Fruit fly (Drosophila melanogaster) whole organism, pupa: Measurements from ENCODE around the gene roq.

Experiments
- CG10348 ChIP-seq: fragments of 200-800 bp; sonication (Bioruptor generic); IDR thresholded peaks from 2 replicates; pipeline ENCODE4 v1.3.6; 2022; ENCODE audit warnings: missing biosample characterization, missing genetic modification characterization
- CG12605 ChIP-seq: fragments of 200-800 bp; sonication (Bioruptor generic); IDR thresholded peaks from 2 replicates; pipeline ENCODE4 v1.3.6; 2022; ENCODE audit warnings: missing biosample characterization, missing genetic modification characterization
- CG13204 ChIP-seq: fragments of 200-800 bp; sonication (Bioruptor generic); optimal IDR thresholded peaks from 2 replicates; lab custom pipeline; 2018; ENCODE audit warnings: missing biosample characterization, mild to moderate bottlenecking, missing genetic modification characterization, moderate library complexity
- CG14655 ChIP-seq: fragments of 200-800 bp; sonication (Bioruptor generic); optimal IDR thresholded peaks from 3 replicates; lab custom pipeline; 2017; ENCODE audit warnings: mild to moderate bottlenecking, missing biosample characterization, missing genetic modification reagents, missing genetic modification characterization
- CG15710 ChIP-seq: fragments of 200-800 bp; sonication (Bioruptor generic); optimal IDR thresholded peaks from 2 replicates; lab custom pipeline; 2018; ENCODE audit warnings: missing biosample characterization, mild to moderate bottlenecking, missing genetic modification characterization, moderate library complexity
- CG17806 ChIP-seq: fragments of 200-800 bp; sonication (Bioruptor generic); optimal IDR thresholded peaks from 2 replicates; lab custom pipeline; 2018; ENCODE audit warnings: missing biosample characterization, mild to moderate bottlenecking, missing genetic modification characterization, moderate library complexity
- CG32121 ChIP-seq: fragments of 200-800 bp; sonication (Bioruptor generic); IDR thresholded peaks from 2 replicates; pipeline ENCODE4 v1.3.6; 2022; ENCODE audit warnings: missing biosample characterization, missing genetic modification characterization
- CG34367 ChIP-seq: fragments of 200-800 bp; sonication (Bioruptor generic); optimal IDR thresholded peaks from 2 replicates; lab custom pipeline; 2018; ENCODE audit warnings: missing biosample characterization, mild to moderate bottlenecking, missing genetic modification characterization
- CG4496 ChIP-seq: fragments of 200-800 bp; sonication (Bioruptor generic); IDR thresholded peaks from 3 replicates; pipeline ENCODE4 v1.3.6; 2022; ENCODE audit warnings: missing biosample characterization, missing genetic modification characterization
- CG8159 ChIP-seq: fragments of 200-800 bp; sonication (Bioruptor generic); optimal IDR thresholded peaks from 3 replicates; lab custom pipeline; 2018; ENCODE audit warnings: missing biosample characterization, mild to moderate bottlenecking, missing genetic modification characterization, moderate library complexity
- CG8301 ChIP-seq: fragments of 200-800 bp; sonication (Bioruptor generic); optimal IDR thresholded peaks from 2 replicates; lab custom pipeline; 2018; ENCODE audit warnings: missing biosample characterization, mild to moderate bottlenecking, missing genetic modification characterization
- CG9948 ChIP-seq: fragments of 200-800 bp; sonication (Bioruptor generic); optimal IDR thresholded peaks from 2 replicates; lab custom pipeline; 2018; ENCODE audit warnings: missing biosample characterization, mild to moderate bottlenecking, missing genetic modification characterization, moderate library complexity
- D1 ChIP-seq: fragments of 200-800 bp; sonication (Bioruptor generic); optimal IDR thresholded peaks from 2 replicates; lab custom pipeline; 2018; ENCODE audit warnings: missing biosample characterization, mild to moderate bottlenecking, missing genetic modification characterization, moderate library complexity
- EcR ChIP-seq: fragments of 200-800 bp; sonication (Bioruptor generic); optimal IDR thresholded peaks from 3 replicates; lab custom pipeline; 2019; ENCODE audit warnings: missing biosample characterization, missing genetic modification characterization, mild to moderate bottlenecking, moderate library complexity, missing genetic modification reagents
- Ets98B ChIP-seq: fragments of 200-800 bp; sonication (Bioruptor generic); IDR thresholded peaks from 2 replicates; pipeline ENCODE4 v1.3.6; 2022; ENCODE audit warnings: missing biosample characterization, missing genetic modification characterization
- Pif1A ChIP-seq: fragments of 200-800 bp; sonication (Bioruptor generic); optimal IDR thresholded peaks from 3 replicates; lab custom pipeline; 2016; ENCODE audit warnings: missing biosample characterization, missing genetic modification characterization
- Pif1B ChIP-seq: fragments of 200-800 bp; sonication (Bioruptor generic); optimal IDR thresholded peaks from 3 replicates; lab custom pipeline; 2016; ENCODE audit warnings: missing biosample characterization, missing genetic modification characterization
- Snoo ChIP-seq: fragments of 200-800 bp; sonication (Bioruptor generic); optimal IDR thresholded peaks from 3 replicates; lab custom pipeline; 2017; ENCODE audit warnings: missing biosample characterization, mild to moderate bottlenecking, missing genetic modification characterization, inconsistent platforms
- fd96Ca ChIP-seq: fragments of 200-800 bp; sonication (Bioruptor generic); IDR thresholded peaks from 3 replicates; pipeline ENCODE4 v1.3.6; 2022; ENCODE audit warnings: missing biosample characterization, missing genetic modification characterization
- gl ChIP-seq: fragments of 200-800 bp; sonication (Bioruptor generic); optimal IDR thresholded peaks from 2 replicates; lab custom pipeline; 2018; ENCODE audit warnings: missing biosample characterization, mild to moderate bottlenecking, missing genetic modification characterization
- rn ChIP-seq: fragments of 200-800 bp; sonication (Bioruptor generic); IDR thresholded peaks from 2 replicates; pipeline ENCODE4 v1.3.6; 2022; ENCODE audit warnings: missing biosample characterization, missing genetic modification characterization

roq gene

DNA sequence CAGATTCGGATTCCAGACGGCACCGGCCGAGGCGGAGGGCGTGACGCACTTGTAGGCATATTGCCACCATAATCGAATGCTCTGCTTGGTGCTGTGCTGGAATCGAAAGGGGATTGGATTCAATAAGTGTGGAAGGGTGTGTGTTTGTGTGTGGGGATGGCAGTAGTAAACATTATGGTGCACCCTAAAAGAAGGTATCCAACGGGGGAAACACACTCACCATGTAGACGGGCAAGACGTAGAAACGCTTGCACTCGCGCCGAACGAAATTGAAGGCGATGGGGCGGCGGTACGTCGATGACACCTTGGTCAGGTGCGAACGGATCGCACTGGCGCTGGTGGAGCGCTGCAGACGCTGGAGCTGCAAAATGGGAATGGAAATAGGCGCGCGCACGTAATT, 12.9 kb upstream of the roq start:
- TF ChIP-seq fd96Ca (GFP tag; lab: Robert Waterston, UW) (0 out of 3 replicates have a peak, but pooled peaks have one; percentile 5), CG9948 (tag; lab: Kevin White, UChicago) (no peak), Pif1B (GFP tag; lab: Kevin White, UChicago) (no peak), Pif1A (no peak), CG10348 (GFP tag; lab: Robert Waterston, UW) (no peak)
- TF ChIP-seq, all 21 proteins: peak for 1

DNA sequence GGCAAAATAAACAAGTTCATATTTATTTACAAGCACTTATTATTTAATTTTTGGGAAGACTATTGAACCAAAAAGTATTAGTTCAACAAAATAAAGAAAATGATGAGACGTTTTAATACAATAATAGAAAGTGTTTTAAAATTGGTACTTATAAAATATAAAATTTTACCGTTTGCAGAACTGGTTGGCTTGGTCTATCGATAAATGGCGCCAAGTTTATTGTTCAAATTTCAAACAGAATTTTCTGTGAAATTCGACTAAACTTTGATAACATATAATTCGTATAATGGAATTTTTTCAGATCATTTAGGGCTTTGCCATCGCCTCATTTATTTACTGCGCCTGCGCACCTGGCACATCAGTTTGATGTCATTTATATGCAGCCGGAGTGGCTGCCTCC, 12.4 kb upstream of the roq start:
- TF ChIP-seq gl (tag; lab: Kevin White, UChicago) = no peak
- TF ChIP-seq CG8159 (tag; lab: Kevin White, UChicago) = no peak
- TF ChIP-seq CG12605 (GFP tag; lab: Robert Waterston, UW) = no peak
- TF ChIP-seq CG32121 = no peak
- TF ChIP-seq CG10348 (GFP tag; lab: Robert Waterston, UW) = no peak
- TF ChIP-seq Ets98B (GFP tag; lab: Robert Waterston, UW) = no peak
- TF ChIP-seq rn = no peak
- TF ChIP-seq Pif1A = no peak
- TF ChIP-seq fd96Ca (GFP tag; lab: Robert Waterston, UW) = no peak
- no peak for TF ChIP-seq Pif1B (GFP tag; lab: Kevin White, UChicago)
- TF ChIP-seq CG8301 (tag; lab: Kevin White, UChicago) = no peak

DNA sequence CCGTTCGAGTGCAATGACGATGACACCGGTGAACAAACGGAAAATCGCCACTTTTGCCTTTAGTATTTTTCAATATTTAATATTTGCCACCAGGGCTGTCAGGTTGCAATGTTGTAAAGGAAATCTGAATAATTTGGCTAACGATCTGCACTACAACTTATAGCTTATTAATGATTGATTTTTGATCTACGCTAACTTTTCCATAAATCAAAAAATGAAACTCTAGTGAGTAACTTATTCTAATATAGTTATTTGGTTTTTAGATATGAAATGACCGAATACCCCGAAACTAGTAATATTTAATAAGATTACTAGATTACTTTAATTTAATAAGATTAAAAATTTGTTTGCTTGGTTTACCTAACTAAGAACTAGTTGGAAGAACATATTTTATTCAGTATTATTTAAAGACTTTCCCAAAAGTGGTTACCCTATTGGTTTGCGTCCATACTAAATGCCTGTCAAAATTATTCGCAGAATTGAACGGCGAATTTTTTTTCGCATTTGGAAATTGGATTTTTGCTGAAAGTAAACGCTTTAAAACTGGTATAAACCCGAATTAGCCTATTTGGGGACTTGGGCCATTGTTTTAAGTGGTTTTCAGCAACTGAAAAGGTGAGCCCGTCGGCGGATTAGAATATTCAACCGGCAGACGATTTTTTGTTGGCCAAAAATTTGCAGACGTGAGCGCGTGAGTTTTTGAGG, 7.7 kb upstream of the roq start, which contains the start of the genes Agpat3 and RAF2:
Gene Agpat3, minus strand, starts transcription at position 78 of the 705 bp plus-strand sequence.
Gene RAF2, plus strand, starts transcription at position 448 of the 705 bp plus-strand sequence.
- TF ChIP-seq CG14655 (GFP tag; lab: Kevin White, UChicago) = no peak
- no peak for TF ChIP-seq CG8301 (tag; lab: Kevin White, UChicago)
- peak; percentile 35 for TF ChIP-seq CG9948 (tag; lab: Kevin White, UChicago)
- 0 out of 2 replicates have a peak, but pooled peaks have one; percentile 5 for TF ChIP-seq CG12605 (GFP tag; lab: Robert Waterston, UW)
- no peak for TF ChIP-seq CG10348 (GFP tag; lab: Robert Waterston, UW)
- TF ChIP-seq CG34367 (tag; lab: Kevin White, UChicago) = no peak
- TF ChIP-seq D1 = no peak
- TF ChIP-seq Snoo = no peak
- TF ChIP-seq CG4496 = no peak; the same call in 2 of the 3 replicates
- TF ChIP-seq rn = 0 out of 2 replicates have a peak, but pooled peaks have one; percentile 13
- no peak for TF ChIP-seq CG13204 (GFP tag; lab: Kevin White, UChicago)
- peak; percentile 48 for TF ChIP-seq CG8159 (tag; lab: Kevin White, UChicago)
- TF ChIP-seq fd96Ca (GFP tag; lab: Robert Waterston, UW) = no peak
- TF ChIP-seq Pif1B (GFP tag; lab: Kevin White, UChicago) = no peak
- no peak for TF ChIP-seq Ets98B (GFP tag; lab: Robert Waterston, UW)
- peak; percentile 55 for TF ChIP-seq CG15710
- TF ChIP-seq EcR = no peak
- no peak for TF ChIP-seq gl (tag; lab: Kevin White, UChicago)
- TF ChIP-seq CG17806 = peak; percentile 34
- no peak for TF ChIP-seq Pif1A
- TF ChIP-seq CG32121 = no peak
- TF ChIP-seq, all 21 proteins: peak for 6

DNA sequence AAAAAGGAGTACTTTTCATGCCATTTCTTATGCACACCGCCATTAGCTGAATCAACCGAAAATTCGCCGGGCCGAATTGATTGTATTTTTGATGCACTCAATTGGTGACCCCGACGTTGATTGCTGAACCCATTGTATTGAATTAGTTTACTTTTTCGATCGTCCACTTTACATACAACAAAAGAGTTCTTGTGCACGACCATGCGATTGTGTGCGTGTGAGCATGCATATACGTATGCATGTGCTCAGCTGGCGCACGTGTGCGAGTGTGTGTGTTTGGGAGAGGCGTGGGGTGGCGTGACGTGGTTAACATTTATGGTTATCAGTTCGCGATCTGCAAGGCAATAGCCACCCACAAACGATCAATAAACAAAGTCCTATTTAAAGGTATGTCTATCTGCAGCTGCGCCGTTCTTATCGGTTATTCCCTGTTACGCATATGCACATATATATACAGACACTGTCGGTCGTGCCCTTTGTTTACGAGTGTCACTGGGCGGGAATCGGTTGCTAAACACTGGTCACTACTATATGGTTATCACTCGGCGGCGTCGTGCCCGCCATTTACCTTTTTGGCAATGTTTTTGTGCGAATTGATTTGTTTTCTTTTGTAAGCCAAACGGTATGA, 7.0 kb upstream of the roq start:
- TF ChIP-seq CG10348 (GFP tag; lab: Robert Waterston, UW) (no peak), CG32121 (no peak), CG34367 (tag; lab: Kevin White, UChicago) (no peak), CG12605 (GFP tag; lab: Robert Waterston, UW) (0 out of 2 replicates have a peak, but pooled peaks have one; percentile 14), CG14655 (GFP tag; lab: Kevin White, UChicago) (no peak), CG8301 (tag; lab: Kevin White, UChicago) (no peak), Ets98B (GFP tag; lab: Robert Waterston, UW) (no peak), gl (tag; lab: Kevin White, UChicago) (no peak), CG15710 (no peak), CG17806 (no peak), EcR (peak; percentile 93), fd96Ca (GFP tag; lab: Robert Waterston, UW) (no peak; the same call in 2 of the 3 replicates), D1 (no peak), Pif1A (peak; percentile 43), CG4496 (0 out of 3 replicates have a peak, but pooled peaks have one; percentile 52), CG13204 (GFP tag; lab: Kevin White, UChicago) (no peak), rn (no peak), Snoo (no peak), Pif1B (GFP tag; lab: Kevin White, UChicago) (no peak), CG8159 (tag; lab: Kevin White, UChicago) (no peak)
- TF ChIP-seq, all 21 proteins: peak for 4

DNA sequence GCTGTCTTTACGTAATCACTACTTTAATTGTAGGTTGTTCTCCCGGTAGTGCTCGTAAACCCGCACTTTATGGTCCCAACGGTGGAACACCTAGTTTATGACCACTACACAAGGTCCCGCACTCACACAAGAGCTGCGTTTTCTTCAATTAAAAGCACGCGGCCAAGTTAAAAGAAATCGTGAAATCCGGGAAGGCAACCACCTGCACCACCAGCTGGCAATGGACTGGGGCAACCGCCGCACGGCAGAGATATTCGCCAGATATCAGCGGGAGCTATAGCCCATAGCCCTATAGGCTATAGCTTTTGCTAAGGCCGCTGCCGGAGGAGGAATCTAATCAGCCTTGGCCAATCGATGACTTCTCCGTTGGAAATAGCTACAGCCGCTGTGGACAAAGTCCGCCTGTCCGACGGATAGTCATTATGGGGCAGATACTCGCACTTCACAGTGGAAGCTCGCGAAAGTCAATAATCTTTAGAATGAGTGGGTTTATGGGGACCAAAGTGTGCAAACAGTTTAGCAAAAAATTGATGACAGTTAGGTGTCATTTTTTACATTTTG, 5.9 kb upstream of the roq start:
- TF ChIP-seq CG17806 (no peak), CG4496 (peak; percentile 41; the same call in 1 of the 3 replicates), D1 (no peak), gl (tag; lab: Kevin White, UChicago) (peak; percentile 18), fd96Ca (GFP tag; lab: Robert Waterston, UW) (peak; percentile 40; the same call in 1 of the 3 replicates), Snoo (no peak), CG12605 (GFP tag; lab: Robert Waterston, UW) (peak; percentile 37; the same call in 1 of the 2 replicates), CG8159 (tag; lab: Kevin White, UChicago) (no peak), CG8301 (tag; lab: Kevin White, UChicago) (peak; percentile 12), CG9948 (tag; lab: Kevin White, UChicago) (no peak), rn (no peak), Ets98B (GFP tag; lab: Robert Waterston, UW) (0 out of 2 replicates have a peak, but pooled peaks have one; percentile 32)
